Fruit fly (Drosophila melanogaster) whole organism, embryonic: ENCODE measurements around the gene Ccdc114.

Experiments
- Antp ChIP-seq: fragments of 200-800 bp; sonication (Bioruptor generic); optimal IDR thresholded peaks from 3 replicates; lab custom pipeline; 2016; ENCODE audit warnings: missing biosample characterization, missing genetic modification characterization
- Blimp-1 ChIP-seq: fragments of 200-800 bp; sonication (Bioruptor generic); optimal IDR thresholded peaks from 3 replicates; lab custom pipeline; 2018; ENCODE audit warnings: missing biosample characterization, missing genetic modification characterization, mild to moderate bottlenecking, moderate library complexity, missing genetic modification reagents
- CG10321 ChIP-seq: fragments of 200-800 bp; sonication (Bioruptor generic); IDR thresholded peaks from 2 replicates; pipeline ENCODE4 v1.3.6; 2022; ENCODE audit warnings: missing biosample characterization, missing genetic modification characterization
- CG10366 ChIP-seq: fragments of 200-800 bp; sonication (Bioruptor generic); IDR thresholded peaks from 2 replicates; pipeline ENCODE4 v1.3.6; 2022; ENCODE audit warnings: missing biosample characterization, missing genetic modification characterization
- CG10565 ChIP-seq: fragments of 200-800 bp; sonication (Bioruptor generic); optimal IDR thresholded peaks from 3 replicates; lab custom pipeline; 2016; ENCODE audit warnings: missing biosample characterization, mild to moderate bottlenecking, missing genetic modification characterization
- CG10979 ChIP-seq: fragments of 200-800 bp; sonication (Bioruptor generic); optimal IDR thresholded peaks from 2 replicates; lab custom pipeline; 2018; ENCODE audit warnings: missing biosample characterization, mild to moderate bottlenecking, missing genetic modification characterization, moderate library complexity
- CG11696 ChIP-seq: fragments of 200-800 bp; sonication (Bioruptor generic); IDR thresholded peaks from 2 replicates; pipeline ENCODE4 v1.3.6; 2022; ENCODE audit warnings: missing biosample characterization, missing genetic modification characterization
- CG12219 ChIP-seq: fragments of 200-800 bp; sonication (Bioruptor generic); optimal IDR thresholded peaks from 3 replicates; lab custom pipeline; 2018; ENCODE audit warnings: missing biosample characterization, mild to moderate bottlenecking, missing genetic modification characterization
- CG13287 ChIP-seq: fragments of 200-800 bp; sonication (Bioruptor generic); IDR thresholded peaks from 2 replicates; pipeline ENCODE4 v1.3.6; 2022; ENCODE audit warnings: missing biosample characterization, missing genetic modification characterization; ENCODE audit not compliant: partially characterized antibody
- CG1647 ChIP-seq: fragments of 200-800 bp; sonication (Bioruptor generic); optimal IDR thresholded peaks from 3 replicates; lab custom pipeline; 2016; ENCODE audit warnings: missing biosample characterization, missing genetic modification characterization
- CG16863 ChIP-seq: fragments of 200-800 bp; sonication (Bioruptor generic); optimal IDR thresholded peaks from 3 replicates; lab custom pipeline; 2016; ENCODE audit warnings: missing biosample characterization, missing genetic modification characterization
- CG17385 ChIP-seq: fragments of 200-800 bp; sonication (Bioruptor generic); optimal IDR thresholded peaks from 3 replicates; lab custom pipeline; 2018; ENCODE audit warnings: missing biosample characterization, mild to moderate bottlenecking, missing genetic modification characterization
- CG18011 ChIP-seq: fragments of 200-800 bp; sonication (Bioruptor generic); optimal IDR thresholded peaks from 2 replicates; lab custom pipeline; 2017; ENCODE audit warnings: missing biosample characterization, missing genetic modification characterization, mild to moderate bottlenecking, moderate library complexity, missing genotype
- CG18476 ChIP-seq: fragments of 200-800 bp; sonication (Bioruptor generic); optimal IDR thresholded peaks from 2 replicates; lab custom pipeline; 2016; ENCODE audit warnings: missing biosample characterization, mild to moderate bottlenecking, missing genetic modification characterization
- CG2199 ChIP-seq: fragments of 200-800 bp; sonication (Bioruptor generic); IDR thresholded peaks from 3 replicates; pipeline ENCODE4 v1.3.6; 2022; ENCODE audit warnings: missing biosample characterization, missing genetic modification characterization
- CG34224 ChIP-seq: fragments of 200-800 bp; sonication (Bioruptor generic); IDR thresholded peaks from 3 replicates; pipeline ENCODE4 v1.3.6; 2022; ENCODE audit warnings: missing biosample characterization, missing genetic modification characterization; ENCODE audit not compliant: partially characterized antibody
- CG34422 ChIP-seq: fragments of 200-800 bp; sonication (Bioruptor generic); IDR thresholded peaks from 3 replicates; pipeline ENCODE4 v1.3.6; 2022; ENCODE audit warnings: missing biosample characterization, missing genetic modification characterization
- CG4328 ChIP-seq: fragments of 200-800 bp; sonication (Bioruptor generic); optimal IDR thresholded peaks from 3 replicates; lab custom pipeline; 2017; ENCODE audit warnings: missing biosample characterization, missing genetic modification reagents, missing genetic modification characterization
- CG5180 ChIP-seq: fragments of 200-800 bp; sonication (Bioruptor generic); optimal IDR thresholded peaks from 3 replicates; lab custom pipeline; 2017; ENCODE audit warnings: missing biosample characterization, missing genetic modification characterization, mild to moderate bottlenecking, moderate library complexity, missing genetic modification reagents
- CG7745 ChIP-seq: fragments of 200-800 bp; sonication (Bioruptor generic); optimal IDR thresholded peaks from 2 replicates; lab custom pipeline; 2018; ENCODE audit warnings: missing biosample characterization, mild to moderate bottlenecking, missing genetic modification characterization, moderate library complexity
- CG7839 ChIP-seq: fragments of 200-800 bp; sonication (Bioruptor generic); optimal IDR thresholded peaks from 3 replicates; lab custom pipeline; 2018; ENCODE audit warnings: missing biosample characterization, mild to moderate bottlenecking, missing genetic modification characterization, moderate library complexity
- CG7928 ChIP-seq: fragments of 200-800 bp; sonication (Bioruptor generic); optimal IDR thresholded peaks from 2 replicates; lab custom pipeline; 2017; ENCODE audit warnings: missing biosample characterization, mild to moderate bottlenecking, missing genetic modification characterization
- CG7987 ChIP-seq: fragments of 200-800 bp; sonication (Bioruptor generic); optimal IDR thresholded peaks from 2 replicates; lab custom pipeline; 2018; ENCODE audit warnings: missing biosample characterization, mild to moderate bottlenecking, missing genetic modification characterization, moderate library complexity
- CHES-1-like ChIP-seq: fragments of 200-800 bp; sonication (Bioruptor generic); optimal IDR thresholded peaks from 2 replicates; lab custom pipeline; 2016; ENCODE audit warnings: missing biosample characterization, missing genetic modification characterization
- Eip74EF ChIP-seq, 2 experiments: fragments of 200-800 bp in 1 of 2; fragments of >200 bp in 1 of 2; sonication (Bioruptor generic) in 1 of 2; optimal IDR thresholded peaks; 2 replicates each; lab custom pipeline; 2017 to 2019; ENCODE audit warnings: missing biosample characterization in 2 of 2, missing genetic modification characterization in 2 of 2, mild to moderate bottlenecking in 1 of 2, moderate library complexity in 1 of 2
- HLH54F ChIP-seq: fragments of 200-800 bp; sonication (Bioruptor generic); optimal IDR thresholded peaks from 3 replicates; lab custom pipeline; 2016; ENCODE audit warnings: missing biosample characterization, missing genetic modification characterization
- MESR4 ChIP-seq: fragments of 200-800 bp; sonication (Bioruptor generic); optimal IDR thresholded peaks from 2 replicates; lab custom pipeline; 2018; ENCODE audit warnings: missing biosample characterization, mild to moderate bottlenecking, missing genetic modification characterization, moderate library complexity
- Meics ChIP-seq: fragments of 200-800 bp; sonication (Bioruptor generic); optimal IDR thresholded peaks from 2 replicates; lab custom pipeline; 2017; ENCODE audit warnings: missing biosample characterization, mild to moderate bottlenecking, missing genetic modification characterization
- NK7.1 ChIP-seq: fragments of 200-800 bp; sonication (Bioruptor generic); optimal IDR thresholded peaks from 3 replicates; lab custom pipeline; 2016; ENCODE audit warnings: missing biosample characterization, missing genetic modification characterization
- Nf-YC ChIP-seq: fragments of 200-800 bp; optimal IDR thresholded peaks from 3 replicates; lab custom pipeline; 2019; ENCODE audit warnings: missing biosample characterization, mild to moderate bottlenecking, missing genetic modification characterization, moderate library complexity
- Pdp1 ChIP-seq, 2 experiments: fragments of 200-800 bp; sonication (Bioruptor generic); optimal IDR thresholded peaks; 3 replicates each; lab custom pipeline; 2016; ENCODE audit warnings: missing biosample characterization in 2 of 2, missing genetic modification characterization in 2 of 2, mild to moderate bottlenecking in 1 of 2, moderate library complexity in 1 of 2
- Scr ChIP-seq: fragments of 200-800 bp; sonication (Bioruptor generic); IDR thresholded peaks from 2 replicates; pipeline ENCODE4 v1.3.6; 2022; ENCODE audit warnings: missing biosample characterization, missing genetic modification characterization; ENCODE audit not compliant: partially characterized antibody
- Trl ChIP-seq, 3 experiments: fragments of >200 bp in 2 of 3; fragments of 200-800 bp in 1 of 3; sonication (Bioruptor generic) in 1 of 3; optimal IDR thresholded peaks; 2 replicates in 1 of 3; 3 replicates in 2 of 3; lab custom pipeline; 2016 to 2017; ENCODE audit warnings: missing biosample characterization in 1 of 3, missing genetic modification characterization in 1 of 3
- br ChIP-seq: fragments of >200 bp; optimal IDR thresholded peaks from 2 replicates; lab custom pipeline; 2017
- chinmo ChIP-seq: fragments of 200-800 bp; sonication (Bioruptor generic); IDR thresholded peaks from 4 replicates; pipeline ENCODE4 v1.3.6; 2022; ENCODE audit warnings: missing biosample characterization, missing genetic modification characterization; ENCODE audit not compliant: partially characterized antibody
- dm ChIP-seq: fragments of 200-800 bp; sonication (Bioruptor generic); optimal IDR thresholded peaks from 3 replicates; lab custom pipeline; 2016; ENCODE audit warnings: missing biosample characterization, missing genetic modification characterization
- gfzf ChIP-seq: fragments of 200-800 bp; sonication (Bioruptor generic); optimal IDR thresholded peaks from 2 replicates; lab custom pipeline; 2016; ENCODE audit warnings: missing biosample characterization, mild to moderate bottlenecking, missing genetic modification characterization, moderate library complexity
- grau ChIP-seq: fragments of 200-800 bp; optimal IDR thresholded peaks from 3 replicates; lab custom pipeline; 2019; ENCODE audit warnings: missing biosample characterization, mild to moderate bottlenecking, missing genetic modification characterization, moderate library complexity
- lab ChIP-seq: fragments of 200-800 bp; sonication (Bioruptor generic); optimal IDR thresholded peaks from 3 replicates; lab custom pipeline; 2017; ENCODE audit warnings: missing biosample characterization, missing genetic modification characterization, mild to moderate bottlenecking, moderate library complexity, missing genetic modification reagents
- lilli ChIP-seq: fragments of 200-800 bp; sonication (Bioruptor generic); optimal IDR thresholded peaks from 3 replicates; lab custom pipeline; 2016; ENCODE audit warnings: missing biosample characterization, missing genetic modification characterization
- mirr ChIP-seq: fragments of 200-800 bp; sonication (Bioruptor generic); optimal IDR thresholded peaks from 3 replicates; lab custom pipeline; 2018; ENCODE audit warnings: missing biosample characterization, mild to moderate bottlenecking, missing genetic modification characterization
- psq ChIP-seq: fragments of 200-800 bp; sonication (Bioruptor generic); optimal IDR thresholded peaks from 2 replicates; lab custom pipeline; 2017; ENCODE audit warnings: missing biosample characterization, missing genetic modification characterization
- rib ChIP-seq: fragments of 200-800 bp; sonication (Bioruptor generic); IDR thresholded peaks from 2 replicates; pipeline ENCODE4 v1.3.6; 2022; ENCODE audit warnings: missing biosample characterization, missing genetic modification characterization
- ro ChIP-seq: fragments of 200-800 bp; sonication (Bioruptor generic); IDR thresholded peaks from 2 replicates; pipeline ENCODE4 v1.3.6; 2022; ENCODE audit warnings: missing biosample characterization, missing genetic modification characterization
- slp2 ChIP-seq: fragments of 200-800 bp; sonication (Bioruptor generic); optimal IDR thresholded peaks from 2 replicates; lab custom pipeline; 2016; ENCODE audit warnings: missing biosample characterization, missing genetic modification characterization
- ssp ChIP-seq: fragments of 200-800 bp; sonication (Bioruptor generic); IDR thresholded peaks from 2 replicates; pipeline ENCODE4 v1.3.6; 2022; ENCODE audit warnings: missing biosample characterization, missing genetic modification characterization
- vvl ChIP-seq: fragments of 200-800 bp; sonication (Bioruptor generic); IDR thresholded peaks from 2 replicates; pipeline ENCODE4 v1.3.6; 2022; ENCODE audit warnings: missing biosample characterization, missing genetic modification characterization
- zf30C ChIP-seq: fragments of 200-800 bp; sonication (Bioruptor generic); optimal IDR thresholded peaks from 3 replicates; lab custom pipeline; 2018; ENCODE audit warnings: missing biosample characterization, mild to moderate bottlenecking, missing genetic modification characterization

Gene Ccdc114

dm6 chr3R:16647716-16648016 is 23.1 kb upstream of the Ccdc114 start (continued):
- TF ChIP-seq CG34224 (GFP tag; lab: Robert Waterston, UW): peak; percentile 77; the same call in 2 of the 3 replicates
- peak; percentile 2 for TF ChIP-seq mirr (GFP tag; lab: Kevin White, UChicago)
- TF ChIP-seq Blimp-1 (GFP tag; lab: Kevin White, UChicago): no peak
- no peak for TF ChIP-seq CG11696 (GFP tag; lab: Robert Waterston, UW)
- peak in 1 of 2 experiments; percentile 24 for TF ChIP-seq Trl (optimal IDR thresholded peaks at IDR 0.05; lab: Kevin White, UChicago)
- TF ChIP-seq Trl (GFP tag; optimal IDR thresholded peaks at IDR 0.05; lab: Kevin White, UChicago): no peak
- TF ChIP-seq Eip74EF (GFP tag; optimal IDR thresholded peaks at IDR 0.05; lab: Kevin White, UChicago): no peak
- TF ChIP-seq CG2199 (GFP tag; lab: Robert Waterston, UW): no peak
- peak; percentile 61; the same call in 1 of the 3 replicates for TF ChIP-seq CG34422 (GFP tag; lab: Robert Waterston, UW)
- TF ChIP-seq CG7745: no peak
- TF ChIP-seq lab: no peak
- TF ChIP-seq chinmo (GFP tag; lab: Robert Waterston, UW): no peak
- TF ChIP-seq psq (GFP tag; lab: Kevin White, UChicago): no peak
- TF ChIP-seq CG10565 (GFP tag; lab: Kevin White, UChicago): no peak
- no peak for TF ChIP-seq CG10979 (tag; lab: Kevin White, UChicago)
- no peak for TF ChIP-seq NK7.1 (GFP tag; lab: Kevin White, UChicago)
- TF ChIP-seq lilli (GFP tag; lab: Kevin White, UChicago): no peak
- no peak for TF ChIP-seq CG17385 (GFP tag; lab: Kevin White, UChicago)
- TF ChIP-seq grau (tag; lab: Kevin White, UChicago): no peak
- TF ChIP-seq CHES-1-like (GFP tag; lab: Kevin White, UChicago): no peak
- TF ChIP-seq CG13287 (GFP tag; lab: Robert Waterston, UW): peak; percentile 22; the same call in 1 of the 2 replicates
- no peak for TF ChIP-seq CG16863 (GFP tag; lab: Kevin White, UChicago)
- peak; percentile 89 for TF ChIP-seq MESR4 (GFP tag; lab: Kevin White, UChicago)
- TF ChIP-seq CG7987 (GFP tag; lab: Kevin White, UChicago): no peak
- no peak for TF ChIP-seq HLH54F (GFP tag; lab: Kevin White, UChicago)
- no peak for TF ChIP-seq Meics (GFP tag; lab: Kevin White, UChicago)
- no peak for TF ChIP-seq CG18011 (GFP tag; lab: Kevin White, UChicago)
- peak; percentile 90 for TF ChIP-seq dm (GFP tag; lab: Kevin White, UChicago)
- TF ChIP-seq Nf-YC (tag; lab: Kevin White, UChicago): no peak
- peak; percentile 50; the same call in 1 of the 2 replicates for TF ChIP-seq Scr (GFP tag; lab: Robert Waterston, UW)

DNA sequence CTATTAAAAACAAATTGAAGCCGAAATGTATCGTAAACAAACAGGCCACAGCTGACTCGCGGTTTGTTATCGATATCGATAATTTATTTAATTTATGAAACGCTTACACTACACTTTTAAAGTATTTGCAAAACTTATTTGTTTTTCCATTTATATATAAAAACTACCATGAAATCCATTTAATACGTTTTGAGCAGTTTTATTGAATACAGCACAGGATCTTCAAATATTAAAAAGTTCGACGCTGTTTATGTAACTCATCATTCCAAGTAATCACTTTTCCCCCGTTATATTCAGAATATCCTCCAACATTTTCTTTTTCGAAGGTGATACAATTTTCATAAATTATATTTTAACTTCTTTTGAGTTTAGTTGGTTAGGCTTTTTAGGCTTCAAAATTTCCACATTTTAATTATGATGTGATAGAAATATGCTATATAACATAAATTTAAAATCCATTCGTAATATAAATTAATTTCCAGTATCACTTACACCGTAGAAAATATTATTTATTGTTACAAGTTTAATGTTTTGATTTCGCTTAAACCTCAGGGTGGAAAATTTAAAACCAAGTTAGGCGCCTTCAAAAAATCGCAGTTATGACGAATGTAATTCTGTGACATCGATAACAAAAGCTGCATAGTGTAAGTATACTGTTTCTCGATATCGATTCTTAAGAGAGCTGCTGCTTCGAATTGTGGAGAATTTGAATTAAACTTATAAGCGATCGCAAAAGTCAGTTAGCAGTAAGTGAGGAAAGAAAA is 22.6 kb upstream of the Ccdc114 start, which contains the start of the genes CG10324 and CCT3:
Gene CG10324, minus strand, starts transcription at position 53 of the 764 bp plus-strand sequence.
Gene CCT3, plus strand, starts transcription at position 654 of the 764 bp plus-strand sequence.
- TF ChIP-seq CG2199 (GFP tag; lab: Robert Waterston, UW): no peak
- no peak for TF ChIP-seq gfzf (GFP tag; lab: Kevin White, UChicago)
- TF ChIP-seq Antp (GFP tag; lab: Kevin White, UChicago): no peak
- no peak for TF ChIP-seq CG7839 (tag; lab: Kevin White, UChicago)
- no peak for TF ChIP-seq CG10321 (GFP tag; lab: Robert Waterston, UW)
- peak; percentile 22 for TF ChIP-seq CG12219 (GFP tag; lab: Kevin White, UChicago)
- TF ChIP-seq CG7928 (GFP tag; lab: Kevin White, UChicago): peak; percentile 26
- TF ChIP-seq ssp (GFP tag; lab: Robert Waterston, UW): peak; percentile 90
- TF ChIP-seq Pdp1 (GFP tag; optimal IDR thresholded peaks at IDR 0.05; lab: Kevin White, UChicago): peak; percentile 36 to 64
- TF ChIP-seq CG10366 (GFP tag; lab: Robert Waterston, UW): no peak; the same call in 1 of the 2 replicates
- TF ChIP-seq ro (GFP tag; lab: Robert Waterston, UW): no peak
- peak; percentile 21 for TF ChIP-seq slp2 (GFP tag; lab: Kevin White, UChicago)
- no peak for TF ChIP-seq CG5180 (GFP tag; lab: Kevin White, UChicago)
- TF ChIP-seq rib: no peak
- TF ChIP-seq br (lab: Kevin White, UChicago): no peak
- TF ChIP-seq vvl: peak; percentile 77
- no peak for TF ChIP-seq zf30C
- no peak for TF ChIP-seq CG1647 (GFP tag; lab: Kevin White, UChicago)
- TF ChIP-seq CG4328: peak; percentile 61
- TF ChIP-seq CG18476: peak; percentile 53
